Worm (Caenorhabditis elegans) whole organism, young adult: ENCODE data around the gene tbc-14.

ENCODE experiments used
- B0336.3 ChIP-seq: fragments of 200-800 bp; sonication (Bioruptor generic); IDR thresholded peaks from 2 replicates; pipeline ENCODE4 v1.3.6; 2022; ENCODE audit warnings: missing genetic modification characterization, missing compliant biosample characterization
- F39B2.1 ChIP-seq: fragments of 200-800 bp; sonication (Bioruptor generic); IDR thresholded peaks from 2 replicates; pipeline ENCODE4 v1.3.6; 2022; ENCODE audit warnings: missing genetic modification reagents, missing genetic modification characterization, missing compliant biosample characterization
- F49E8.2 ChIP-seq: sonication (generic microtip); optimal IDR thresholded peaks from 3 replicates; lab custom pipeline; 2017; ENCODE audit warnings: missing genetic modification characterization, mild to moderate bottlenecking, missing compliant biosample characterization, antibody characterized with exemption, moderate library complexity; ENCODE audit not compliant: insufficient read depth
- Y53G8AR.9 ChIP-seq: fragments of 200-800 bp; sonication (Bioruptor generic); conservative IDR thresholded peaks from 2 replicates; pipeline ENCODE4 v1.3.6; 2022; ENCODE audit warnings: missing genetic modification reagents, missing genetic modification characterization, missing compliant biosample characterization
- Y95B8A.8 ChIP-seq: fragments of 200-800 bp; sonication (Bioruptor generic); IDR thresholded peaks from 2 replicates; pipeline ENCODE4 v1.3.6; 2022; ENCODE audit warnings: missing genetic modification reagents, missing genetic modification characterization, missing compliant biosample characterization
- bed-1 ChIP-seq: fragments of 200-800 bp; sonication (Bioruptor generic); IDR thresholded peaks from 2 replicates; pipeline ENCODE4 v1.3.6; 2022; ENCODE audit warnings: missing genetic modification reagents, missing genetic modification characterization, missing compliant biosample characterization
- cebp-2 ChIP-seq: fragments of 200-800 bp; sonication (Bioruptor generic); IDR thresholded peaks from 2 replicates; pipeline ENCODE4 v1.3.6; 2022; ENCODE audit warnings: missing genetic modification characterization, missing compliant biosample characterization
- ceh-100 ChIP-seq: fragments of 200-800 bp; sonication (Bioruptor generic); IDR thresholded peaks from 2 replicates; pipeline ENCODE4 v1.3.6; 2022; ENCODE audit warnings: missing genetic modification reagents, missing genetic modification characterization, missing compliant biosample characterization
- egrh-3 ChIP-seq: fragments of 200-800 bp; sonication (Bioruptor generic); IDR thresholded peaks from 2 replicates; pipeline ENCODE4 v1.3.6; 2022; ENCODE audit warnings: missing genetic modification reagents, missing genetic modification characterization, missing compliant biosample characterization
- fkh-3 ChIP-seq: sonication (generic microtip); optimal IDR thresholded peaks from 2 replicates; lab custom pipeline; 2016; ENCODE audit warnings: mild to moderate bottlenecking, missing genetic modification characterization, missing compliant biosample characterization
- hlh-12 ChIP-seq: sonication (generic microtip); optimal IDR thresholded peaks from 2 replicates; lab custom pipeline; 2016; ENCODE audit warnings: missing genetic modification characterization, missing compliant biosample characterization
- hsf-1 ChIP-seq: fragments of 200-800 bp; sonication (Bioruptor generic); IDR thresholded peaks from 2 replicates; pipeline ENCODE4 v1.3.6; 2022; ENCODE audit warnings: missing genetic modification reagents, missing genetic modification characterization, missing compliant biosample characterization
- let-526 ChIP-seq: fragments of 200-800 bp; sonication (Bioruptor generic); IDR thresholded peaks from 2 replicates; pipeline ENCODE4 v1.3.6; 2022; ENCODE audit warnings: missing genetic modification reagents, missing genetic modification characterization, missing compliant biosample characterization
- let-607 ChIP-seq, 2 experiments: fragments of 200-800 bp in 1 of 2; sonication (Bioruptor generic) in 1 of 2; sonication (generic microtip) in 1 of 2; optimal IDR thresholded peaks; 2 replicates each; lab custom pipeline; 2016 to 2018; ENCODE audit warnings: mild to moderate bottlenecking in 2 of 2, missing compliant biosample characterization in 2 of 2, missing genetic modification characterization in 2 of 2, moderate library complexity in 2 of 2, missing genotype in 1 of 2
- madf-10 ChIP-seq: sonication (generic microtip); optimal IDR thresholded peaks from 2 replicates; lab custom pipeline; 2016; ENCODE audit warnings: mild to moderate bottlenecking, missing genetic modification characterization, missing compliant biosample characterization
- mcd-1 ChIP-seq: fragments of 200-800 bp; sonication (Bioruptor generic); IDR thresholded peaks from 2 replicates; pipeline ENCODE4 v1.3.6; 2022; ENCODE audit warnings: missing genetic modification reagents, missing genetic modification characterization, missing compliant biosample characterization
- mel-28 ChIP-seq: sonication (generic microtip); optimal IDR thresholded peaks from 2 replicates; lab custom pipeline; 2016; ENCODE audit warnings: borderline replicate concordance, mild to moderate bottlenecking, missing genetic modification characterization, missing compliant biosample characterization
- mxl-1 ChIP-seq: sonication (generic microtip); optimal IDR thresholded peaks from 2 replicates; lab custom pipeline; 2016; ENCODE audit warnings: missing genetic modification characterization, missing compliant biosample characterization
- nfya-2 ChIP-seq: fragments of 200-800 bp; sonication (Bioruptor generic); IDR thresholded peaks from 2 replicates; pipeline ENCODE4 v1.3.6; 2022; ENCODE audit warnings: missing genetic modification reagents, missing genetic modification characterization, missing compliant biosample characterization
- rec-8 ChIP-seq, 2 experiments: sonication (generic microtip); optimal IDR thresholded peaks; 2 replicates each; lab custom pipeline; 2016; ENCODE audit warnings: mild to moderate bottlenecking in 2 of 2, missing genetic modification characterization in 2 of 2, missing genetic modification reagents in 2 of 2, missing genotype in 2 of 2, missing biosample characterization in 1 of 2, missing compliant biosample characterization in 1 of 2, moderate library complexity in 1 of 2
- snpc-1.3 ChIP-seq: sonication (generic microtip); optimal IDR thresholded peaks from 2 replicates; lab custom pipeline; 2017; ENCODE audit warnings: missing genetic modification characterization, mild to moderate bottlenecking, missing compliant biosample characterization, antibody characterized with exemption, moderate library complexity, missing genotype, missing genetic modification reagents; ENCODE audit not compliant: insufficient read depth
- snpc-3.4 ChIP-seq: sonication (generic microtip); optimal IDR thresholded peaks from 2 replicates; lab custom pipeline; 2017; ENCODE audit warnings: missing genetic modification characterization, mild to moderate bottlenecking, missing compliant biosample characterization, antibody characterized with exemption, moderate library complexity, missing genotype, missing genetic modification reagents
- somi-1 ChIP-seq: fragments of 200-800 bp; sonication (Bioruptor generic); optimal IDR thresholded peaks from 2 replicates; lab custom pipeline; 2018; ENCODE audit warnings: mild to moderate bottlenecking, missing genetic modification characterization, missing compliant biosample characterization
- tlf-1 ChIP-seq: fragments of 200-800 bp; sonication (Bioruptor generic); optimal IDR thresholded peaks from 2 replicates; lab custom pipeline; 2018; ENCODE audit warnings: mild to moderate bottlenecking, missing genetic modification characterization, missing compliant biosample characterization
- unc-130 ChIP-seq: sonication (generic microtip); optimal IDR thresholded peaks from 2 replicates; lab custom pipeline; 2016; ENCODE audit warnings: missing genetic modification reagents, missing genetic modification characterization, missing compliant biosample characterization
- zfh-2 ChIP-seq: fragments of 200-800 bp; sonication (Bioruptor generic); conservative IDR thresholded peaks from 2 replicates; pipeline ENCODE4 v1.3.6; 2022; ENCODE audit warnings: missing genetic modification reagents, missing genetic modification characterization, missing compliant biosample characterization
- zim-3 ChIP-seq: sonication (generic microtip); optimal IDR thresholded peaks from 2 replicates; lab custom pipeline; 2017; ENCODE audit warnings: mild to moderate bottlenecking, missing genetic modification characterization, moderate library complexity, missing compliant biosample characterization
- ztf-25 ChIP-seq: fragments of 200-800 bp; sonication (Bioruptor generic); IDR thresholded peaks from 2 replicates; pipeline ENCODE4 v1.3.6; 2022; ENCODE audit warnings: missing genetic modification reagents, missing genetic modification characterization, missing compliant biosample characterization
- ztf-6 ChIP-seq: fragments of 200-800 bp; sonication (Bioruptor generic); IDR thresholded peaks from 2 replicates; pipeline ENCODE4 v1.3.6; 2022; ENCODE audit warnings: missing genetic modification reagents, missing genetic modification characterization, missing compliant biosample characterization

tbc-14 gene

ce11 chrII:13487563-13487962 lies 40.2 kb upstream of the tbc-14 start:
- 0 out of 2 replicates have a peak, but pooled peaks have one; percentile 27 for TF ChIP-seq Y95B8A.8 (GFP tag; lab: Robert Waterston, UW)
- TF ChIP-seq somi-1 (GFP tag; lab: Kevin White, UChicago) = no peak
- TF ChIP-seq rec-8 (tag; optimal IDR thresholded peaks at IDR 0.05; lab: Kevin White, UChicago) = no peak
- TF ChIP-seq zfh-2 (GFP tag; lab: Robert Waterston, UW) = peak; percentile 60; the same call in 1 of the 2 replicates
- TF ChIP-seq B0336.3 (GFP tag; lab: Robert Waterston, UW) = no peak
- TF ChIP-seq hlh-12 (tag; lab: Kevin White, UChicago) = no peak
- TF ChIP-seq fkh-3 (tag; lab: Kevin White, UChicago) = no peak
- TF ChIP-seq egrh-3 (GFP tag; lab: Robert Waterston, UW) = peak; percentile 11; the same call in 1 of the 2 replicates
- no peak; the same call in 1 of the 2 replicates for TF ChIP-seq mcd-1
- 0 out of 2 replicates have a peak, but pooled peaks have one; percentile 29 for TF ChIP-seq bed-1 (GFP tag; lab: Robert Waterston, UW)
- TF ChIP-seq zim-3 (tag; lab: Kevin White, UChicago) = no peak

ce11 chrII:13485119-13485518 lies 37.7 kb upstream of the tbc-14 start:
- TF ChIP-seq ztf-25 (GFP tag; lab: Robert Waterston, UW) (no peak), mel-28 (tag; lab: Kevin White, UChicago) (no peak), zfh-2 (GFP tag; lab: Robert Waterston, UW) (peak; percentile 66)

- TF ChIP-seq zfh-2 (GFP tag; lab: Robert Waterston, UW) (peak; percentile 62), ztf-6 (no peak), F49E8.2 (no peak), nfya-2 (GFP tag; lab: Robert Waterston, UW) (0 out of 2 replicates have a peak, but pooled peaks have one; percentile 11)
Observed at ce11 chrII:13484108-13484507, 36.7 kb upstream of the tbc-14 start.

- no peak for TF ChIP-seq cebp-2 (GFP tag; lab: Robert Waterston, UW)
- TF ChIP-seq hsf-1 (GFP tag; lab: Robert Waterston, UW) = no peak
- TF ChIP-seq let-526 = no peak
- no peak for TF ChIP-seq B0336.3 (GFP tag; lab: Robert Waterston, UW)
- no peak for TF ChIP-seq snpc-1.3 (tag; lab: Kevin White, UChicago)
- no peak for TF ChIP-seq ceh-100 (GFP tag; lab: Robert Waterston, UW)
- TF ChIP-seq let-607 (tag; optimal IDR thresholded peaks at IDR 0.05; lab: Kevin White, UChicago) = no peak
- TF ChIP-seq rec-8 (tag; optimal IDR thresholded peaks at IDR 0.05; lab: Kevin White, UChicago) = no peak
- no peak for TF ChIP-seq Y53G8AR.9
Observed at ce11 chrII:13481781-13482455, 34.5 kb upstream of the tbc-14 start, which contains the start of gene E01G4.6. E01G4.6 (plus strand) TSS chrII:13482405.

- no peak for TF ChIP-seq hlh-12 (tag; lab: Kevin White, UChicago)
- no peak for TF ChIP-seq mxl-1
- no peak for TF ChIP-seq ztf-25 (GFP tag; lab: Robert Waterston, UW)
- no peak for TF ChIP-seq madf-10 (tag; lab: Kevin White, UChicago)
- no peak for TF ChIP-seq snpc-3.4 (tag; lab: Kevin White, UChicago)
- TF ChIP-seq Y53G8AR.9 = no peak
- no peak for TF ChIP-seq unc-130 (GFP tag; lab: Kevin White, UChicago)
- TF ChIP-seq tlf-1 = no peak
- no peak for TF ChIP-seq zfh-2 (GFP tag; lab: Robert Waterston, UW)
- TF ChIP-seq F39B2.1 (GFP tag; lab: Robert Waterston, UW) = no peak
Observed at ce11 chrII:13479424-13479823, 32.0 kb upstream of the tbc-14 start.
